Worm (Caenorhabditis elegans): ENCODE data around the gene fbxb-61.

The fbxb-61 gene

ce11 chrV:19337333-19337732, 33.4 kb downstream of the fbxb-61 start:
- TF ChIP-seq Y116A8C.19 (tag; optimal IDR thresholded peaks at IDR 0.05; ENCODE audit: borderline replicate concordance) (no peak), ceh-63 (GFP tag; optimal IDR thresholded peaks at IDR 0.05) (no peak), tbx-2 (tag; optimal IDR thresholded peaks at IDR 0.05) (no peak), ceh-8 (GFP tag; optimal IDR thresholded peaks at IDR 0.05) (no peak), lin-15B (tag; optimal IDR thresholded peaks at IDR 0.05) (no peak), C04F5.9 (tag; optimal IDR thresholded peaks at IDR 0.05) (no peak), sptf-1 (tag; optimal IDR thresholded peaks at IDR 0.05) (no peak), nhr-71 (tag; optimal IDR thresholded peaks at IDR 0.05) (no peak), ceh-88 (GFP tag; IDR thresholded peaks at IDR 0.05) (no peak), ceh-90 (tag; optimal IDR thresholded peaks at IDR 0.05) (no peak), nhr-84 (tag; optimal IDR thresholded peaks at IDR 0.05) (no peak), F16B12.6 (tag; optimal IDR thresholded peaks at IDR 0.05) (no peak), nhr-47 (tag; optimal IDR thresholded peaks at IDR 0.05) (no peak), ets-5 (GFP tag; IDR thresholded peaks at IDR 0.05) (no peak)

- TF ChIP-seq mep-1 (tag; optimal IDR thresholded peaks at IDR 0.05) (peak; percentile 29), fkh-8 (tag; optimal IDR thresholded peaks at IDR 0.05) (no peak), ets-5 (GFP tag; IDR thresholded peaks at IDR 0.05) (no peak), ceh-82 (tag; optimal IDR thresholded peaks at IDR 0.05) (no peak), pag-3 (tag; optimal IDR thresholded peaks at IDR 0.05; ENCODE audit: borderline replicate concordance, insufficient read depth) (peak; percentile 61), hlh-17 (GFP tag; optimal IDR thresholded peaks at IDR 0.05; ENCODE audit: borderline replicate concordance) (no peak), aha-1 (tag; optimal IDR thresholded peaks at IDR 0.05) (no peak), ceh-8 (GFP tag; optimal IDR thresholded peaks at IDR 0.05) (no peak), lin-15B (tag; optimal IDR thresholded peaks at IDR 0.05) (no peak), aly-2 (tag; optimal IDR thresholded peaks at IDR 0.05) (no peak), efl-1 (optimal IDR thresholded peaks at IDR 0.05) (peak in 1 of 2 experiments; percentile 37), efl-1 (GFP tag; optimal IDR thresholded peaks at IDR 0.05 in 1 of 2) (peak; percentile 48 to 93), rnt-1 (tag; optimal IDR thresholded peaks at IDR 0.05) (peak; percentile 38), irx-1 (tag; optimal IDR thresholded peaks at IDR 0.05) (no peak), dsc-1 (tag; optimal IDR thresholded peaks at IDR 0.05) (no peak), unc-130 (tag; optimal IDR thresholded peaks at IDR 0.05) (no peak), dpl-1 (GFP tag; optimal IDR thresholded peaks at IDR 0.05) (peak in 2 of 3 experiments; percentile 41 to 53), swsn-7 (tag; optimal IDR thresholded peaks at IDR 0.05) (no peak), jun-1 (tag; optimal IDR thresholded peaks at IDR 0.05) (no peak), ceh-90 (tag; optimal IDR thresholded peaks at IDR 0.05) (no peak), elt-2 (tag; optimal IDR thresholded peaks at IDR 0.05) (no peak), mdl-1 (tag; optimal IDR thresholded peaks at IDR 0.05) (peak in 1 of 2 experiments; percentile 6), lin-14 (GFP tag; optimal IDR thresholded peaks at IDR 0.05) (peak; percentile 79), lin-39 (tag; optimal IDR thresholded peaks at IDR 0.05) (no peak), nhr-77 (tag; optimal IDR thresholded peaks at IDR 0.05) (no peak)
Observed at ce11 chrV:19351944-19352343, 48.0 kb downstream of the fbxb-61 start.

- TF ChIP-seq snu-23 (GFP tag; optimal IDR thresholded peaks at IDR 0.05) (no peak), tbx-2 (tag; optimal IDR thresholded peaks at IDR 0.05) (no peak), egl-27 (tag; optimal IDR thresholded peaks at IDR 0.05) (no peak), mdl-1 (tag; optimal IDR thresholded peaks at IDR 0.05) (no peak), nhr-84 (tag; optimal IDR thresholded peaks at IDR 0.05) (no peak), fkh-10 (GFP tag; optimal IDR thresholded peaks at IDR 0.05) (no peak), elt-3 (tag; optimal IDR thresholded peaks at IDR 0.05) (no peak), efl-1 (optimal IDR thresholded peaks at IDR 0.05) (no peak), efl-1 (GFP tag; optimal IDR thresholded peaks at IDR 0.05 in 1 of 2) (peak in 1 of 2 experiments; percentile 30), lin-35 (GFP tag; optimal IDR thresholded peaks at IDR 0.05) (no peak)
Observed at ce11 chrV:19354506-19354905, 50.6 kb downstream of the fbxb-61 start.

Measured in whole organism, L1 larva.